Fruit fly (Drosophila melanogaster): Measurements from ENCODE around the gene CG15024.

DNA sequence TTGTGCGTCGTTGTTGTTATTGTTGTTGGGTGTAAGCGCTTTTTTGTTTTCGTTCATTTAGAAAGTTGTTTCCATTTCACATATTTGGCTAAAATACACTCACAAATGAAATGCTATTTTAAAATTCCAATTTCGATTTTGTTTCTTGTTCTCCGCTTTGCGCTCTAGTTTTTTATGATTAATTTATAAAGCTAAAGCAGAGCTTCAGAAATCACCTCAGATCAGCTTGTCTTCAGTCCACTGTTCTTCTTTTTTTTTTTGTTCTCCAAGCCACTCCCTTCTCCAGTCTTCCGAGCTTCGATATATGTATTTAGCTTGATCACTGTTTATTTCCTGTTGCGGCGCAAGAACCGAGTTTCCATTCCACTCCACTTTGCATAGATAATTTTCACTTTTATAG is 44.2 kb upstream of the CG15024 start:
- no peak for TF ChIP-seq pan (optimal IDR thresholded peaks at IDR 0.05)
- TF ChIP-seq Dll (optimal IDR thresholded peaks at IDR 0.05): no peak

Measured in whole organism.